Fruit fly (Drosophila melanogaster) S2 (cell line): ENCODE measurements around the gene Muc30E.

Experiments
- CG8478 ChIP-seq: fragments of >200 bp; optimal IDR thresholded peaks from 2 replicates; lab custom pipeline; 2018
- CTCF ChIP-seq, 2 experiments: fragments of >200 bp; optimal IDR thresholded peaks; 2 replicates each; lab custom pipeline; 2018

dm6 chr2L:9945086-9945485 is 42.2 kb upstream of the Muc30E start:
- no peak for TF ChIP-seq CG8478
- TF ChIP-seq CTCF (optimal IDR thresholded peaks at IDR 0.05; lab: Kevin White, UChicago) = no peak
